Worm (Caenorhabditis elegans): ENCODE results near the gene epg-3.

The epg-3 gene

DNA sequence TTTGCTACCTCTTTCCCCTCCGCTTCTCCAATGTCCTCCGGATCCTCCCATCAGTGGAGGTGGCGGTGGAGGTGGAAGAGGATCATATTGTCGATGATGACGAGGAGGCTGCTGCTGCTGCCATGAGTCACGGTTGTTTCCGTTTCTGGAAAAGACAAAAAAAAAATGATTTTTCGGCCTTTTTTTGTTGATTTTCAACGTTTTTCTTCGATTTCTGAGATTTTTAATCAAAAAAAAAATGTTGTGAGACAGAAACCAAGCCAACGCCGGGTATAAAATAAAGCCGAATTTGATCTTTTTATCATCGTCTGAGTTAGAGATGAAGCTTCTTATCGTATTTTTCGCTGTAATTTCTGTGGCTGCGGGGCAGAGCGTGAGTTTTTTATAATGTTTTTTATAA is 4.9 kb upstream of the epg-3 start, which contains the start of gene Y37D8A.19:
Gene Y37D8A.19, plus strand, starts transcription at position 301 of the 400 bp plus-strand sequence.
- TF ChIP-seq ham-2 (GFP tag; optimal IDR thresholded peaks at IDR 0.05), result no peak
- TF ChIP-seq nhr-2 (tag; optimal IDR thresholded peaks at IDR 0.05), result no peak
- TF ChIP-seq lin-13 (tag; optimal IDR thresholded peaks at IDR 0.05), result no peak
- no peak for TF ChIP-seq hlh-1 (tag; optimal IDR thresholded peaks at IDR 0.05)
- TF ChIP-seq elt-1 (tag; optimal IDR thresholded peaks at IDR 0.05; ENCODE audit: borderline replicate concordance, insufficient read depth), result no peak
- TF ChIP-seq lsy-2 (tag; optimal IDR thresholded peaks at IDR 0.05), result no peak
- no peak for TF ChIP-seq nhr-28 (tag; optimal IDR thresholded peaks at IDR 0.05)
- TF ChIP-seq ceh-43 (GFP tag; optimal IDR thresholded peaks at IDR 0.05), result no peak
- TF ChIP-seq flh-1 (GFP tag; optimal IDR thresholded peaks at IDR 0.05), result no peak

DNA sequence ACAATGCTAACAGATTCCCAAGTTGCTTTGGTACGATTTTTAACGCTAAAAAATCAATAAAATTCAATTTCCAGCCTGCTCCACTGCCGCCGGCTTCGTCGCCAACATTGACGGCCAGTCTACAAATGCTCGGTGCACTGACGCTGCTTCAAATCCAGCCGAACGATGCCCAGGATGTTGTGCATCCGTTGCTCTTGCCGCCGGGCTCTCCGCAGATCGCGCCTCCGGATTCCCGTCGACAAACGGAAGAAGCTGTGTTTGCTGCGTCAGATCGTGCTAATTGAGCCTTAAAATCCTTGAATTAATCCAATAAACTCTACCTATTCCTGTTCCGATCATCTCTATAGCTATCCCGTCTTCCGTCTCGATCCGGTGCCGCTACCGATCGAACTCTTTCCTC is 3.4 kb upstream of the epg-3 start:
- TF ChIP-seq nhr-76 (tag; optimal IDR thresholded peaks at IDR 0.05) (no peak), M03D4.4 (tag; optimal IDR thresholded peaks at IDR 0.05) (no peak), mls-2 (tag; optimal IDR thresholded peaks at IDR 0.05) (no peak), hlh-1 (tag; optimal IDR thresholded peaks at IDR 0.05) (no peak), elt-3 (tag; optimal IDR thresholded peaks at IDR 0.05) (no peak), snpc-4 (tag; optimal IDR thresholded peaks at IDR 0.05) (no peak), nhr-28 (tag; optimal IDR thresholded peaks at IDR 0.05) (no peak), nhr-12 (tag; optimal IDR thresholded peaks at IDR 0.05) (no peak), drap-1 (GFP tag; optimal IDR thresholded peaks at IDR 0.05) (no peak), nhr-237 (tag; optimal IDR thresholded peaks at IDR 0.05) (no peak), ham-2 (GFP tag; optimal IDR thresholded peaks at IDR 0.05) (no peak), unc-39 (tag; optimal IDR thresholded peaks at IDR 0.05) (no peak), cnd-1 (tag; optimal IDR thresholded peaks at IDR 0.05) (no peak), tbx-8 (GFP tag; optimal IDR thresholded peaks at IDR 0.05) (no peak), mab-5 (tag; optimal IDR thresholded peaks at IDR 0.05) (no peak)

DNA sequence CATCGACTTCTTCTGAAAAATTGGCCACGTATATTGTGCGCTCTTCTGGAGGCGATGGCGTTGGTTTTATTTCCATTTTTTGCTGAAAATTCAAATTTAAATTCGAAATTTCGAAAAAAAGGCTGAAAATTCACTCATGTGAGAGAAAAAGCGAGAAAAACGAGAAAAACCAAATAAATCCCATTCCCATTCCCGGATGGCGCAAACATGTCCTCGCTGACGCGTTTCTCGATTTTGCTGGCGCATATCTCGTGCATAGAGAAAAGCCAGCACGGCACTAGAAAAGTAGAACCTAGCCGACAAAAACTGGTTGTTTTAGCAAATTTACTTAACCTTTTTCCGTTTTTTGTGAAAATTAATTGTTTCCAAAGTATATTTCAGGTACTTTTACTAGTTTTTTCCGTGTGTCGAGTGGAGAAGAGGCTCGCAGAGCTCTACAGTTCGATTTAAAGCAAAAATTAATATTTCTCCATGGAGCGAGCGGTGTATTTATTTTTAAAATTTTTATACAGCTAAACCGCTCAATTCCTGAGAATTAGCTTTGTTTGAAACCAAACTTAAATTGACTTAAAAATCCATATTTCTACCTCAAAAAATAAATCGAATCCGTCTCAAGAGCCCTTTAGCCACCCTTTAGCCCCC is 2.6 kb upstream of the epg-3 start, which contains the start of gene rbm-7:
Gene rbm-7, minus strand, starts transcription at position 82 of the 642 bp plus-strand sequence.
- peak; percentile 53 for TF ChIP-seq lsy-2 (tag; optimal IDR thresholded peaks at IDR 0.05)
- no peak for TF ChIP-seq nhr-2 (tag; optimal IDR thresholded peaks at IDR 0.05)
- TF ChIP-seq snpc-4 (tag; optimal IDR thresholded peaks at IDR 0.05), result no peak
- TF ChIP-seq lin-13 (tag; optimal IDR thresholded peaks at IDR 0.05), result peak; percentile 79
- peak; percentile 77 for TF ChIP-seq unc-120 (tag; optimal IDR thresholded peaks at IDR 0.05; ENCODE audit: poor library complexity, severe bottlenecking)
- TF ChIP-seq mep-1 (tag; optimal IDR thresholded peaks at IDR 0.05), result peak; percentile 79
- TF ChIP-seq nhr-237 (tag; optimal IDR thresholded peaks at IDR 0.05), result peak; percentile 19
- TF ChIP-seq pha-4 (tag; optimal IDR thresholded peaks at IDR 0.05), result peak; percentile 42
- TF ChIP-seq M03D4.4 (tag; optimal IDR thresholded peaks at IDR 0.05), result no peak
- peak; percentile 15 for TF ChIP-seq sptf-1 (tag; optimal IDR thresholded peaks at IDR 0.05)
- no peak for TF ChIP-seq bed-3 (GFP tag; optimal IDR thresholded peaks at IDR 0.05)

DNA sequence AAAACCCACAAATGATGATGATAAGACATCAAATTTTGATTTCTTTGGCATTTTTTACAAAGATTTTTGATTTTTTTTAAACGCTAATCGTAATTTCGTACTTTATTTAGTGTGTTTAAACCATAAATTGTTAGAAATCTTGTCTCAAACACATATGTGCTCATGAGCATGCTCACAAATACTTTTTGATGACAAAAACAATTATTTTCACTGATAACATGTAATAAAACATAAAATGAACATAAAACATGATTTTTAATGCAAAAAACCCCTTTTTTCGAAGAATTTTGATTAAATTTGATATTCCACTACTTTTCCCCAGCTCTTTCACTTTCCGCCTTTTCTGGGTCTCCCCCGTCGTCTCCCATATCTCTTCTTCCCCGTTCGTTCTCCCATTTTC is 1.7 kb upstream of the epg-3 start:
- TF ChIP-seq blmp-1 (tag; optimal IDR thresholded peaks at IDR 0.05) (no peak), ceh-43 (GFP tag; optimal IDR thresholded peaks at IDR 0.05) (no peak), mls-2 (tag; optimal IDR thresholded peaks at IDR 0.05) (no peak), ztf-11 (tag; optimal IDR thresholded peaks at IDR 0.05) (no peak), lin-32 (GFP tag; optimal IDR thresholded peaks at IDR 0.05) (no peak), ham-2 (GFP tag; optimal IDR thresholded peaks at IDR 0.05) (no peak), tbx-8 (GFP tag; optimal IDR thresholded peaks at IDR 0.05) (no peak), sem-2 (GFP tag; optimal IDR thresholded peaks at IDR 0.05) (no peak), lsy-2 (tag; optimal IDR thresholded peaks at IDR 0.05) (no peak), lin-13 (tag; optimal IDR thresholded peaks at IDR 0.05) (no peak), hlh-1 (tag; optimal IDR thresholded peaks at IDR 0.05) (no peak), mab-5 (tag; optimal IDR thresholded peaks at IDR 0.05) (no peak), elt-1 (tag; optimal IDR thresholded peaks at IDR 0.05; ENCODE audit: borderline replicate concordance, insufficient read depth) (no peak), nhr-12 (tag; optimal IDR thresholded peaks at IDR 0.05) (no peak), unc-62 (GFP tag; optimal IDR thresholded peaks at IDR 0.05) (no peak), elt-3 (tag; optimal IDR thresholded peaks at IDR 0.05) (no peak), cnd-1 (tag; optimal IDR thresholded peaks at IDR 0.05) (no peak), sptf-1 (tag; optimal IDR thresholded peaks at IDR 0.05) (no peak), nhr-76 (tag; optimal IDR thresholded peaks at IDR 0.05) (no peak), nhr-237 (tag; optimal IDR thresholded peaks at IDR 0.05) (no peak)

Measured in whole organism, mixed stage, embryonic.